Worm (Caenorhabditis elegans) whole organism, midembryonic: Measurements from ENCODE around the gene pudl-2.

ENCODE experiments used
- cog-1 ChIP-seq: sonication (generic microtip); optimal IDR thresholded peaks from 2 replicates; lab custom pipeline; 2016; ENCODE audit warnings: missing genetic modification characterization, missing compliant biosample characterization
- flt-1 ChIP-seq: fragments of 200-800 bp; sonication (Bioruptor generic); IDR thresholded peaks from 2 replicates; pipeline ENCODE4 v1.3.6; 2022; ENCODE audit warnings: missing genetic modification characterization, missing compliant biosample characterization
- klf-2 ChIP-seq: fragments of 200-800 bp; sonication (Bioruptor generic); conservative IDR thresholded peaks from 2 replicates; pipeline ENCODE4 v1.3.6; 2022; ENCODE audit warnings: missing genetic modification reagents, missing genetic modification characterization, missing compliant biosample characterization
- ref-1 ChIP-seq: fragments of 200-800 bp; sonication (Bioruptor generic); conservative IDR thresholded peaks from 2 replicates; pipeline ENCODE4 v1.3.6; 2022; ENCODE audit warnings: missing genetic modification reagents, missing genetic modification characterization, missing compliant biosample characterization

DNA sequence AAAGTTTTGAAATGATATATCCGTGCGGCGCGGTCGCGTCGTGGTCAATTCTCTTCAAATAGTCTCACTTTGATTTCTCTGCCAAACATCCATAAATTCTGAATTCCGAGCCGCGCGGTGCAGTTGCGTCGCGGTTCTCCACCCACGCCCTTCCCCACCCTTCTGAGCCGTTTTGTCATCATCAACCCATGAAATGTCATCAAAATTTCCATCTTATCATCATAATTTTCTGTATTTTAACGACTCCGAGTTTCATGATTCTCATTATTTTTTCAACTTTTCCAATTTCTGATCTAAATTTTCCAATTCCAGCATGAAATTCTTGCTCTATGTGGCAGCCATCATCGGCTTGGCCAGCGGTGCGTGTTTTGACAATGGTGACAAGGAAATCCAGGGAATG lies 7.5 kb downstream of the pudl-2 start, which contains the start of gene clec-84:
- no peak for TF ChIP-seq flt-1 (GFP tag; lab: Robert Waterston, UW)
- no peak for TF ChIP-seq ref-1 (GFP tag; lab: Robert Waterston, UW)
- no peak for TF ChIP-seq cog-1 (tag; lab: Kevin White, UChicago)
- TF ChIP-seq klf-2 (GFP tag; lab: Robert Waterston, UW): no peak
